Worm (Caenorhabditis elegans): ENCODE measurements around the gene ttr-12.

The ttr-12 gene

ce11 chrV:20608688-20609087 lies at the start of gene ttr-12:
TSS of gene ttr-12 (minus strand) at chrV:20608788.
- no peak for TF ChIP-seq unc-55 (GFP tag; optimal IDR thresholded peaks at IDR 0.05)
- TF ChIP-seq ama-1 (optimal IDR thresholded peaks at IDR 0.05): no peak
- TF ChIP-seq peb-1 (tag; optimal IDR thresholded peaks at IDR 0.05): no peak
- no peak for TF ChIP-seq lsy-2 (tag; optimal IDR thresholded peaks at IDR 0.05)
- TF ChIP-seq nhr-12 (tag; optimal IDR thresholded peaks at IDR 0.05): no peak
- TF ChIP-seq elt-3 (tag; optimal IDR thresholded peaks at IDR 0.05): no peak
- TF ChIP-seq zag-1 (tag; optimal IDR thresholded peaks at IDR 0.05): no peak
- TF ChIP-seq lin-11 (tag; optimal IDR thresholded peaks at IDR 0.05): no peak
- no peak for TF ChIP-seq ztf-1 (GFP tag; conservative IDR thresholded peaks at IDR 0.05)
- no peak for TF ChIP-seq nhr-11 (tag; optimal IDR thresholded peaks at IDR 0.05)
- no peak for TF ChIP-seq nhr-25 (tag; optimal IDR thresholded peaks at IDR 0.05)
- no peak for TF ChIP-seq skn-1 (tag; optimal IDR thresholded peaks at IDR 0.05)
- TF ChIP-seq unc-39 (tag; optimal IDR thresholded peaks at IDR 0.05): no peak

ce11 chrV:20656626-20657025 lies 48.0 kb upstream of the ttr-12 start:
- no peak for TF ChIP-seq ZK546.5 (tag; optimal IDR thresholded peaks at IDR 0.05)
- TF ChIP-seq fos-1 (tag; optimal IDR thresholded peaks at IDR 0.05): no peak
- TF ChIP-seq lin-13 (GFP tag; optimal IDR thresholded peaks at IDR 0.05): no peak
- no peak for TF ChIP-seq unc-55 (GFP tag; optimal IDR thresholded peaks at IDR 0.05)
- TF ChIP-seq lsy-2 (tag; optimal IDR thresholded peaks at IDR 0.05): no peak
- TF ChIP-seq mbf-1 (tag; optimal IDR thresholded peaks at IDR 0.05): no peak
- no peak for TF ChIP-seq ztf-4 (tag; optimal IDR thresholded peaks at IDR 0.05)
- no peak for TF ChIP-seq zag-1 (tag; optimal IDR thresholded peaks at IDR 0.05)
- no peak for TF ChIP-seq snpc-4 (tag; optimal IDR thresholded peaks at IDR 0.05)
- no peak for TF ChIP-seq nhr-25 (tag; optimal IDR thresholded peaks at IDR 0.05)
- TF ChIP-seq gmeb-1 (tag; optimal IDR thresholded peaks at IDR 0.05): no peak
- TF ChIP-seq nhr-129 (tag; optimal IDR thresholded peaks at IDR 0.05): no peak

- TF ChIP-seq R02D3.7 (tag; optimal IDR thresholded peaks at IDR 0.05) (no peak), egl-27 (tag; optimal IDR thresholded peaks at IDR 0.05) (no peak), zag-1 (tag; optimal IDR thresholded peaks at IDR 0.05) (no peak), alr-1 (tag; optimal IDR thresholded peaks at IDR 0.05) (no peak), peb-1 (tag; optimal IDR thresholded peaks at IDR 0.05) (no peak), unc-62 (GFP tag; optimal IDR thresholded peaks at IDR 0.05) (no peak), nhr-129 (tag; optimal IDR thresholded peaks at IDR 0.05) (no peak), lin-13 (GFP tag; optimal IDR thresholded peaks at IDR 0.05) (no peak), gmeb-1 (tag; optimal IDR thresholded peaks at IDR 0.05) (no peak), nhr-10 (tag; optimal IDR thresholded peaks at IDR 0.05) (no peak), Y55F3AM.14 (GFP tag; optimal IDR thresholded peaks at IDR 0.05) (no peak), nhr-21 (tag; optimal IDR thresholded peaks at IDR 0.05) (no peak), ceh-82 (tag; optimal IDR thresholded peaks at IDR 0.05) (no peak), ztf-4 (tag; optimal IDR thresholded peaks at IDR 0.05) (no peak), skn-1 (tag; optimal IDR thresholded peaks at IDR 0.05) (no peak)
Measured at ce11 chrV:20655174-20655573, 46.6 kb upstream of the ttr-12 start.

ce11 chrV:20654350-20654749 lies 45.8 kb upstream of the ttr-12 start, which contains the start of gene mnr-1:
TSS of gene mnr-1 (plus strand) at chrV:20654650.
- TF ChIP-seq ztf-4 (tag; optimal IDR thresholded peaks at IDR 0.05): no peak
- TF ChIP-seq lsy-2 (tag; optimal IDR thresholded peaks at IDR 0.05): no peak
- TF ChIP-seq lin-13 (GFP tag; optimal IDR thresholded peaks at IDR 0.05): no peak
- TF ChIP-seq elt-1 (tag; optimal IDR thresholded peaks at IDR 0.05): no peak
- TF ChIP-seq unc-55 (GFP tag; optimal IDR thresholded peaks at IDR 0.05): no peak
- no peak for TF ChIP-seq ztf-1 (GFP tag; conservative IDR thresholded peaks at IDR 0.05)
- TF ChIP-seq egl-27 (tag; optimal IDR thresholded peaks at IDR 0.05): no peak
- no peak for TF ChIP-seq ztf-11 (tag; optimal IDR thresholded peaks at IDR 0.05)
- TF ChIP-seq dmd-4 (tag; optimal IDR thresholded peaks at IDR 0.05): no peak
- TF ChIP-seq nhr-25 (tag; optimal IDR thresholded peaks at IDR 0.05): no peak
- no peak for TF ChIP-seq snpc-4 (tag; optimal IDR thresholded peaks at IDR 0.05)
- TF ChIP-seq ceh-82 (tag; optimal IDR thresholded peaks at IDR 0.05): no peak
- no peak for TF ChIP-seq nhr-10 (tag; optimal IDR thresholded peaks at IDR 0.05)
- TF ChIP-seq nhr-11 (tag; optimal IDR thresholded peaks at IDR 0.05): no peak
- TF ChIP-seq peb-1 (tag; optimal IDR thresholded peaks at IDR 0.05): no peak
- no peak for TF ChIP-seq unc-62 (GFP tag; optimal IDR thresholded peaks at IDR 0.05)
- no peak for TF ChIP-seq unc-39 (tag; optimal IDR thresholded peaks at IDR 0.05)
- TF ChIP-seq ama-1 (optimal IDR thresholded peaks at IDR 0.05): no peak
- no peak for TF ChIP-seq skn-1 (tag; optimal IDR thresholded peaks at IDR 0.05)
- no peak for TF ChIP-seq mab-5 (tag; optimal IDR thresholded peaks at IDR 0.05)

ce11 chrV:20651923-20652322 lies 43.3 kb upstream of the ttr-12 start:
- TF ChIP-seq C34F6.9 (tag; optimal IDR thresholded peaks at IDR 0.05) (no peak), dmd-4 (tag; optimal IDR thresholded peaks at IDR 0.05) (no peak), nhr-23 (tag; optimal IDR thresholded peaks at IDR 0.05) (no peak), sma-9 (GFP tag; optimal IDR thresholded peaks at IDR 0.05) (no peak), sma-9 (tag; optimal IDR thresholded peaks at IDR 0.05) (no peak), crh-2 (tag; optimal IDR thresholded peaks at IDR 0.05) (no peak), mdl-1 (tag; optimal IDR thresholded peaks at IDR 0.05) (no peak), unc-39 (tag; optimal IDR thresholded peaks at IDR 0.05) (no peak), lsy-2 (tag; optimal IDR thresholded peaks at IDR 0.05) (no peak), zag-1 (tag; optimal IDR thresholded peaks at IDR 0.05) (no peak), aly-2 (tag; optimal IDR thresholded peaks at IDR 0.05) (no peak), gmeb-1 (tag; optimal IDR thresholded peaks at IDR 0.05) (no peak), Y55F3AM.14 (GFP tag; optimal IDR thresholded peaks at IDR 0.05) (no peak), nhr-6 (tag; optimal IDR thresholded peaks at IDR 0.05) (no peak), nhr-11 (tag; optimal IDR thresholded peaks at IDR 0.05) (no peak), fos-1 (tag; optimal IDR thresholded peaks at IDR 0.05) (no peak)

All from whole organism, L2 larva.